Worm (Caenorhabditis elegans): ENCODE data around the gene F10E9.5.

The F10E9.5 gene

ce11 chrIII:8307356-8307755 lies at the start of gene F10E9.5, which contains the start of gene F10E9.7 (continued):
- no peak; the same call in 1 of the 2 replicates for TF ChIP-seq tra-1 (GFP tag; IDR thresholded peaks at IDR 0.05)
- TF ChIP-seq zfp-3 (GFP tag; conservative IDR thresholded peaks at IDR 0.05) = peak; percentile 60; the same call in 1 of the 2 replicates
- TF ChIP-seq ztf-7 (tag; optimal IDR thresholded peaks at IDR 0.05) = peak; percentile 70

- TF ChIP-seq lin-39 (tag; optimal IDR thresholded peaks at IDR 0.05) (no peak), daf-8 (GFP tag; IDR thresholded peaks at IDR 0.05) (no peak), ceh-62 (tag; optimal IDR thresholded peaks at IDR 0.05) (no peak), madf-9 (GFP tag; conservative IDR thresholded peaks at IDR 0.05) (no peak), fos-1 (tag; optimal IDR thresholded peaks at IDR 0.05) (no peak), saeg-2 (GFP tag; IDR thresholded peaks at IDR 0.05) (no peak), F49E8.2 (tag; optimal IDR thresholded peaks at IDR 0.05; ENCODE audit: borderline replicate concordance) (no peak), egl-43 (GFP tag; IDR thresholded peaks at IDR 0.05) (no peak), R02D3.7 (tag; optimal IDR thresholded peaks at IDR 0.05) (no peak), zip-2 (tag; optimal IDR thresholded peaks at IDR 0.05) (no peak), T20F7.1 (GFP tag; optimal IDR thresholded peaks at IDR 0.05) (no peak), ceh-44 (GFP tag; IDR thresholded peaks at IDR 0.05) (no peak), T26A8.4 (GFP tag; IDR thresholded peaks at IDR 0.05) (no peak), aly-2 (tag; optimal IDR thresholded peaks at IDR 0.05) (no peak), mdl-1 (tag; optimal IDR thresholded peaks at IDR 0.05) (no peak), nhr-48 (tag; optimal IDR thresholded peaks at IDR 0.05) (no peak)
These were observed 49.3 kb upstream of the F10E9.5 start, which contains the start of gene ncr-2 for ce11 chrIII:8258045-8258444. Gene ncr-2 (plus strand): TSS chrIII:8258345.

ce11 chrIII:8262599-8262998 lies 44.8 kb upstream of the F10E9.5 start:
- TF ChIP-seq set-16 (GFP tag; IDR thresholded peaks at IDR 0.05) (peak; percentile 98), arid-1 (GFP tag; conservative IDR thresholded peaks at IDR 0.05) (no peak), sdz-12 (GFP tag; optimal IDR thresholded peaks at IDR 0.05) (peak; percentile 51), mes-2 (tag; optimal IDR thresholded peaks at IDR 0.05; ENCODE audit: poor library complexity, severe bottlenecking) (peak; percentile 10), lin-38 (GFP tag; IDR thresholded peaks at IDR 0.05) (0 out of 2 replicates have a peak, but pooled peaks have one; percentile 15), zag-1 (tag; optimal IDR thresholded peaks at IDR 0.05) (no peak), egl-43 (GFP tag; IDR thresholded peaks at IDR 0.05) (0 out of 2 replicates have a peak, but pooled peaks have one; percentile 17)

ce11 chrIII:8263377-8263776 lies 44.0 kb upstream of the F10E9.5 start, which contains the start of gene col-91:
Gene col-91 (minus strand): TSS chrIII:8263664.
- no peak for TF ChIP-seq ces-1 (GFP tag; optimal IDR thresholded peaks at IDR 0.05)
- TF ChIP-seq nhr-28 (tag; optimal IDR thresholded peaks at IDR 0.05) = peak; percentile 37
- TF ChIP-seq unc-62 (GFP tag; optimal IDR thresholded peaks at IDR 0.05 in 1 of 2) = peak in 1 of 2 experiments; percentile 23
- no peak for TF ChIP-seq unc-62 (tag; optimal IDR thresholded peaks at IDR 0.05)

ce11 chrIII:8265753-8266152 lies 41.6 kb upstream of the F10E9.5 start, which contains the start of gene mrps-9:
Gene mrps-9 (plus strand): TSS chrIII:8266062.
- no peak for TF ChIP-seq mep-1 (tag; optimal IDR thresholded peaks at IDR 0.05)
- no peak for TF ChIP-seq Y48G9A.11 (GFP tag; IDR thresholded peaks at IDR 0.05)
- no peak for TF ChIP-seq dmd-9 (GFP tag; IDR thresholded peaks at IDR 0.05)
- peak; percentile 29 for TF ChIP-seq T20F7.1 (GFP tag; optimal IDR thresholded peaks at IDR 0.05)
- peak; percentile 94 for TF ChIP-seq lin-38 (GFP tag; IDR thresholded peaks at IDR 0.05)
- TF ChIP-seq hmg-1.1 (GFP tag; IDR thresholded peaks at IDR 0.05) = no peak
- peak; percentile 2 for TF ChIP-seq hlh-30 (tag; optimal IDR thresholded peaks at IDR 0.05; ENCODE audit: insufficient read depth)
- TF ChIP-seq dpl-1 (GFP tag; optimal IDR thresholded peaks at IDR 0.05) = peak; percentile 31
- no peak for TF ChIP-seq ceh-44 (GFP tag; IDR thresholded peaks at IDR 0.05)
- TF ChIP-seq rbr-2 (tag; optimal IDR thresholded peaks at IDR 0.05) = no peak
- no peak for TF ChIP-seq nhr-28 (tag; optimal IDR thresholded peaks at IDR 0.05)
- peak; percentile 61 for TF ChIP-seq mes-2 (tag; optimal IDR thresholded peaks at IDR 0.05; ENCODE audit: poor library complexity, severe bottlenecking)
